Worm (Caenorhabditis elegans) whole organism, early embryonic: Measurements from ENCODE around the gene Y116A8C.27.

Experiments
- B0310.2 ChIP-seq: sonication (generic microtip); optimal IDR thresholded peaks from 2 replicates; lab custom pipeline; 2016; ENCODE audit warnings: mild to moderate bottlenecking, missing genetic modification characterization, missing compliant biosample characterization
- ama-1 ChIP-seq: fragments of 150-350 bp; optimal IDR thresholded peaks from 2 replicates; lab custom pipeline; 2014
- ceh-13 ChIP-seq: fragments of 200-800 bp; sonication (Bioruptor generic); optimal IDR thresholded peaks from 2 replicates; lab custom pipeline; 2018; ENCODE audit warnings: mild to moderate bottlenecking, missing genetic modification characterization, missing compliant biosample characterization
- ceh-36 ChIP-seq: sonication (generic microtip); optimal IDR thresholded peaks from 2 replicates; lab custom pipeline; 2016; ENCODE audit warnings: missing genetic modification characterization, inconsistent platforms, missing compliant biosample characterization
- flt-1 ChIP-seq: fragments of 200-800 bp; sonication (Bioruptor generic); IDR thresholded peaks from 2 replicates; pipeline ENCODE4 v1.3.6; 2022; ENCODE audit warnings: missing genetic modification characterization, missing compliant biosample characterization
- tbx-11 ChIP-seq: fragments of 200-800 bp; sonication (Bioruptor generic); IDR thresholded peaks from 2 replicates; pipeline ENCODE4 v1.3.6; 2022; ENCODE audit warnings: missing genetic modification characterization, missing compliant biosample characterization

DNA sequence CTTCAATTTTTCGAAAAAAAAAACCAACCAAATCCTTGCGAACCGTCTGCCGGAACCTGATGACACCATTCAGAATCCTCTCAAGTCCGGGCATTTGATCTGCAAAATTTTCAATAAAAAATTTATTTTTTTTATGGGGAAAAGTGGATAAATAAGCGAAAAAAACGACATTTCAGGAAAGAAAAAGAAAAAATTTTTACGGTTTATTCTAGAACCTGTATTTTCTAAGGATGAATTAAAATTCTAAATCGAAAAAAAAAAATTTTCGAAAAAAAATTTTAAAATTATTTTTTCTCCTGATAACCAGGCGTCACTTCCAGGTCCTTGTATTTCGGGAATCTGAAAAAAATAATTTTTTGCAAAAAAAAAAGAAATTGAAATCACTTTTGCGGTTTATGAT, 4.1 kb upstream of the Y116A8C.27 start, which contains the start of gene bca-2:
- TF ChIP-seq flt-1 (no peak), ama-1 (lab: Kevin White, UChicago) (no peak), tbx-11 (no peak), B0310.2 (tag; lab: Kevin White, UChicago) (no peak), ceh-13 (no peak), ceh-36 (tag; lab: Kevin White, UChicago) (no peak)
